Fruit fly (Drosophila melanogaster): ENCODE data around the gene CG31445.

CG31445 gene

DNA sequence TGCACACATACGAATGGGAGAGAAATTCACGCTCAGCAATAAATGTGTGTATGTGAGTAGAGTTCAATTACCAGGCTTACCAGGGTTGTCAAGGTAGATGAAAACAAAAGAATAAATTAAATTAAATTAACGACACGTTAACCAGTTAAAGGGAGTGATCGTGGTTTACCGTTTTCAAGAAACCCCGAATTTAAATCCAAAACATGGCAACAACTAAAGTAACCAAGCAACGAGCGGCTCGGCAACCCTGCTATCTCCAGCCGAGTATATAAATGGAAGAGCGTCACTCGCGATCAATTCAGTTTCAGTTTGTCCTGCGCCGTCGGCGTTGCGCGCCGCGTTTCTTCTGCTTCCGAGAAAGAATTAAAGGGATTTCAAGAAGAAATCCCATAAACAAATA lies 30.4 kb downstream of the CG31445 start:
- TF ChIP-seq CG17801 (GFP tag; optimal IDR thresholded peaks at IDR 0.05; ENCODE audit: partially characterized antibody), result peak; percentile 100

DNA sequence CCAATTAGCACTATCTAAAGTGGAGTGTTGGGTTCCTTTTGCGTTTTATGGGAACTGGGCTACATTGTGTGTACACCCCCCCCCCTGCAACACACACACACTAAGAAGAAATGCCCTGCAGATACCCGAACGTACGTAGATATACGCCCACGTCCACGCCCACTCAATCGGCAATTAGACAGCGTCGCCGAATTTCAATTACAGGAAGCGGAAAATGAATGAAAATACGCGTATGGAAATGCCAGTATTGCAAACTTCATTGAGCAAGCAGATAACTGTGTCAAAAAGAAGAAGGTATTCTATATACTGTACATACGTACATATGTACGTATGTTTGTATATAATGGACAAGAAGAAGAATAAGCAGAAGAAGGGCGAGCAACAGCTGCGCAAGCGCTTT lies 31.2 kb downstream of the CG31445 start:
- TF ChIP-seq CG17801 (GFP tag; optimal IDR thresholded peaks at IDR 0.05; ENCODE audit: partially characterized antibody), result no peak

DNA sequence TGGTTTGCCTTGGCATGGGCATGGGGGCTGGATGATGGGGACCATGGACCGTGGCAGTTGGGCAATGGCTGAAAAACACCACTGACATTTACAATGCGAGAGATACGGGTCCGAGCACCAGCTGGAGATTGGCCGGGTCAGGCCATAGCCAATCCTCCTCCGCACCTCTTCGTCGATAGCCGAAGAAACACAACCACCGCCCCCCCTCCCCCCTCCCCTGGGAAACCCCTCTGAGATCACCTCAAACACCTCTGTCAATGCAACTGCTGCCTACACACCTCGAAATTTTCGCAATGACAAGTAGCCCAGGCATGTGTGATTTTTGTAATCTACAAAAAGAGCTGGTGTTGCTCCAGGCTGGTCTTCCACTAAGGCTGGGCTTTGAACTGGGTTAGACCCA lies 32.1 kb downstream of the CG31445 start:
- no peak for TF ChIP-seq CG17801 (GFP tag; optimal IDR thresholded peaks at IDR 0.05; ENCODE audit: partially characterized antibody)

DNA sequence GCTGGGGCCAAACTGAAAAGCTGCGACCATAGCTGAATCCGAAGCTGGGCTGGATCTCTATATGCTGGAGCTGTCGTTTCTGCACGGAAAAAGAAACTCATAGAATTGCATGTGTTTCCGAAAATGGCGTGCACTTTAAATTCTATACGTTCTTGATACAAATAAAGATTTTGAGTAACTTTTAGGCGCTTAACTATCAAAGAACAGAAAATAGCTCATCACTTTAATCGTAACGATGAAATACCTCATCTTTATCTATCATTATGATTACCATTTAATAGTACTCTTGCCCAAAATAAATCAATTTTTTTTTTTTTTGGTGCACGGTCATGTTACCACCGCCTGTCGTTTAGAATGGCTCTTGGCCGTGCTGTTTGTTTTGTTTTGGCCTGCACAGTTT lies 32.9 kb downstream of the CG31445 start:
- TF ChIP-seq CG17801 (GFP tag; optimal IDR thresholded peaks at IDR 0.05; ENCODE audit: partially characterized antibody), result no peak

DNA sequence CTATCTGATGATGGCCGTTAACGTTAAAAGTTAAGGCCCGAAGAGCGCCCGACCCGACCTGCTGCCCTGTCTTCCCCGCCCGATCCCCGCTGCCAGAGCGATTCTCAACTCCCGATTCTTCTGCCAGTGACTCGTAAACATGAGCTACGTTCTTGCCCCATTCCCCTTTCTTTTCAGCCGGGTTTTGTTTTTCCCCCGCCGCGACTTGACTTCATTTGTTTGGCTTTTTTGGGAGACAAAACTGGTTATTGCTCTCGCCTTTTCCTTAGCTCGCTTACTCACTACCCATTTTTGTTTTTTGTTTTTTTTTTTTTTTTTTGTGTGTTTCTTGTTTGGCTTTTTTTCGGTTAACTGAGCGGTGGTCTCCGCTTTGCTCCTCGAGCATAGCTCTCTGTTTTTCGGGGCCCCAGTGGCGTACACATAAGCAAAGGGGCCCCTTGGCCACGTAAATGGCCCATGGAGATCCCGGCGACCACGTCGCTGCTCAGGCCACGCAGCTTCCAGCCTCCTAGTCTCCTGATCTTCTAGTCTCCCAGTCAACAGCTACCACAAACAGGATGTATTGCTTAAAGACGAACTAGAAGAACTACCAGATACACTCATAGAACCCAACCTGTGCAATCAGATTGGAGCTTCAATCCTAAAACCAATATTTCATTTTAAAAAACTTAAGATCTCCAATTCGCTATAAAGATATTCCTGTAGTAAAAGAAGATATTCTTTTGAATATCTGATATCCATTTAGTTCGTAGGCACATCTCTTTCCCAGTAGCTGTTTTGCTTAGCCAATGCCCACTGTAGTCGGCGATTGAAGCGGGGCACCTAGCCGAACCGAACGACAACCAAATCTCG lies 33.9 kb downstream of the CG31445 start:
- TF ChIP-seq CG17801 (GFP tag; optimal IDR thresholded peaks at IDR 0.05; ENCODE audit: partially characterized antibody), result no peak

DNA sequence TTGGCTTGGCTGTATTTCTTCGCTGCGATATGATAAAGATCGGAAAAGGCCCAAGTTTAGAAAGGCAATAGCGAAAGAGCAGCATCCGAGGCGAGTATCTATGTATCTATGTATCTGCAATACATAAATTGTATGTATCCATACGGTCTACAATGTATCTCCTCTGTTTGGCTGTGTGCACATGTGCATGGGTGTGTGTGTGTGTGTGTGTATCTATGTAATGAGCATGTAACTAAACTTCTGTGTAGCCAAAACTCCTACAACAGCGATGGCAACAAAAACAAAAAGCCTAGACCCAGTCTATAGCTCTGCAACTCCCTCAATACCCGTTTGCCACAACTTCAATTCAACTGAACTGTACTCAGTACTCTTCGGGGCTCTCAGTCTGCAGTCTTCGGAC lies 34.5 kb downstream of the CG31445 start:
- TF ChIP-seq CG17801 (GFP tag; optimal IDR thresholded peaks at IDR 0.05; ENCODE audit: partially characterized antibody), result no peak

DNA sequence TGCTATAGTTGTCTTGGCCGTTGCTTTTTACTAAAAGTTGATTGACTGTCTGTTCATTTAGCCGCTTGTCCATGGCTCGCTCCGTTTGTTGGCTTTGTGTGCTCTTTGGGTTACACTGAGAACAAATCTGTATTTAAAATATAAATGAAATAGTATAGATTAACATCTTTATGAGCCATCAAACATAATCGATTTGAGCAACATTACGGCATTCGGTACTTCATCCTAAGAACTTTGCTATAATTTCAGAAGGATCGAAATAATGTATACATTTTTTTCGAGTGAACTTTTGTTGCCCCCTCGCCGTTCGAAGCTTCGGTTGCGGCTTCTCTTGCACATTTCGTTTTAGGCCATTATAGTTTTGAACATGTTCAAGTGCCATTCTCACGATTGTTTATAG lies 36.6 kb downstream of the CG31445 start:
- peak; percentile 45 for TF ChIP-seq CG17801 (GFP tag; optimal IDR thresholded peaks at IDR 0.05; ENCODE audit: partially characterized antibody)

DNA sequence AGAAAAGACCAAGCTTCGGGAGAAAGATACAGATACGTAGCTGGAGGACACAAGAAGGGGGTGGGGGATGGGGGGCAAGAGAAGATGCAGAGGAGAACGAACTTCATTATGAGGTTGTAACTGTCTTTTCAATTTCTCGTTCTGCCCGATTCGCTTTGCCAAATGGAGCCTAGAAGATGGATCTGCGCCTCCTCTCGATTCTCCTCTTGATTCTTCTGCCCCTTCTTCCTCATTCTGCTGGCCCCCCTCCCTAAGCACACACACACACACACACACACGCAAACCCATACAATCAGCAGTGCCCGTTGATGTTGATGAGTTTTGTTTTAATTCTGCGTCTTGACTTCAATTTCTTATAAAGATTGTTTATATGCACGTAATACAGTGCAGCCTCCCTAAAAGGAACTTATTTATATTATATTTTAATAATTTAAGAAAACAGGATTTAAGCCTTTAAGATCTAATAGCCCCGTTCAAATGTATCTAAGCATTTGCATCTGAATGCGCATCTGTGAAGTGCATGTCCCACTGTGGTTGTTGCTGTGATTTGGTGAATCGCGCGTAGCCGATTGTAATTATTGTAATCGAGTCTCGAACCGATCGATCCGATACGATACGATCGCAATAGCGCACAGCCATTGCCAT lies 37.5 kb downstream of the CG31445 start:
- peak; percentile 73 for TF ChIP-seq CG17801 (GFP tag; optimal IDR thresholded peaks at IDR 0.05; ENCODE audit: partially characterized antibody)

DNA sequence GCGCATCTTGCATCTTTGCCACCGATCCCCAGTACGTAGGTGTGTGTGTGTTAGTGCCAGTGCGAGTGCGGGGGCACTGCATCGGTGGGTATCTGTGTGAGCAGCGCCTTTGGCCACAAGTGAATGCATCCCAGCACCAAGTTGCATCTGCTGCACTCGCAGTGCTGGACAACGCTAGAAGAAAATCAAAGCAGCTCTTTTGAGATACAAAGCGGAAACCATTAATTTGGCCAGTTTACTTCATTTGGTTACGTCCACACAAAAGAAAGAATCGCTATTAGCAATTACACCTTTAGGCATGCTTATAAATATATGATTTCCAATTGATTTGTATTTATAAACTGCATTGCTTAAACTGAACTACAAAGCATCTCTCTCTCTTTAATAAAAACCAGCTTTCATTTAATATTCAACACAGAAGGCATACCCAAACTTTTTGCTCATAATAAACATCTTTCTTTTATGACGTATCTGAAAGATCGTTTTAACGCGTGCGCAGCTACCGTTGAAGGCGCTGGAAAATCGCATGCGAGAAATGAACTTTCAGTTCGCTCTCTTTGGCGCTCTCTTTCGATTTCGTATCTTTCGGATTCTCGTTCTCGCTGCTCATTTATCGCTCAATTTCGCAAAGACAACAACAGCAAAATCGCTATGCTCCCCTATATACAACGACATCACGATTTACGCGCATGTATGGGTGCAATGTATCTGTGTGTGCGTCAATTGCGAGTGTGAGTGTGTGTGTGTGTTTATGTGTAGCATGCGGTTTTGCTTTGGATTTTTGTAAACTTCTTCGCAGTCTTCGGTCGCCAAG lies 38.2 kb downstream of the CG31445 start:
- TF ChIP-seq CG17801 (GFP tag; optimal IDR thresholded peaks at IDR 0.05; ENCODE audit: partially characterized antibody), result no peak

DNA sequence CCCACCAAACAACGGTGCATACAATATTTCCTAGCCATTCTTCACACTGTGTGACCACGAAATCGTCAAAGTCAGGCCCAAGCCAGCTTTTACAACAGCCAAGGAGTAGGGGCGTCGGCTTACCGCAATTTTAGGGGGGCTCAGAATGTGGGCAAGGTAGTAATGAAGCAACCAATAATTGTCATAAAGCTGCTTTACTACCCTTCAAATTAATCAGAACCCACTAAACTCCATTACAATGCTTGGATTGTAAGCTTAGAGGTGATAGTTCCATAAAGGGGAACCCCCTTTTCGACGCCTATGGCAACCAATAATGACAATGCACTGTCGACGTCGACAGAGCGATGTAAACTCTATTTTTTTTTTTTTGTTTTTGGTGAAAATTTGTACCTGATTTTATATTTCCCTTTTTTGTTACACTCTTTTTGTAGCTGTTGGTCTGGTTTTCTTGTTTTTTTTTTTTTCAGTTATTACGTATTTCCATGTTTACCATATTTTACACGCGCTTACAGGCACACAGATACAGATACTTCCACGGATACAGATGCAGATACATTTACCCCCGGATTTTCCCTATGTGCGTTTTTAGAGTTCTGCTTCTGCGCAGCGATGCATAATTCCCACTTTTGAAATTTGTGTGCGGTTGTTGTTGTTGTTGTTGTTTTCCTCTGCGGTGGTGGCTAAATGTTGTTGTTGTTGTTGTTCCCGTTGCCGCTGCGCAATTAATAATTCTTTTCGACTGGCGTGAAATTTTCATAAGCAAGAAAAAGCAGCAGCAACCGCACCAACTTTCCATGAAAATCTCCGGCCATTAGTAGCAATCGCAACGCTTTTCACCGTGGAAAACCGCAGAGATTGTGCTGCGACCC lies 39.8 kb downstream of the CG31445 start:
- TF ChIP-seq CG17801 (GFP tag; optimal IDR thresholded peaks at IDR 0.05; ENCODE audit: partially characterized antibody), result no peak

DNA sequence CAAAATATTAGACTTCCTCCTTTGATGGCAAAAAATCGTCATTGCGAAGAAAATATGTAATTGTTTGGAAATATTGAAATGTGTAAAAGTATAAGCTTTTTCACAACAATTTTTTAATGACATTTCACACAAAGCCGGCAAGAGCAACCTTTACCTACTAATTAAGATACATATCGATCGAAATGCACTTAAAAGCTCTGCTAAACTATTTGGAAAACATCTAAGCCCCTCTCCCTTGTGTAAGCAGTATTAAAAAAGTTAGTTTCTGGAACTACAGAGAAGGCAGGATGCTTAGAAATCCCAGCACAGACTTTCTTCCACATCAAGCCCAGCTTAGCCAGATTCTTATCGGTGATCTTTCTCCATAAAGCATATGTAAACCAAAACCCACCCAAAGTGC lies 40.6 kb downstream of the CG31445 start, which contains the start of gene Cyt-c1L:
Gene Cyt-c1L, minus strand, starts transcription at position 101 of the 400 bp plus-strand sequence.
- no peak for TF ChIP-seq CG17801 (GFP tag; optimal IDR thresholded peaks at IDR 0.05; ENCODE audit: partially characterized antibody)

DNA sequence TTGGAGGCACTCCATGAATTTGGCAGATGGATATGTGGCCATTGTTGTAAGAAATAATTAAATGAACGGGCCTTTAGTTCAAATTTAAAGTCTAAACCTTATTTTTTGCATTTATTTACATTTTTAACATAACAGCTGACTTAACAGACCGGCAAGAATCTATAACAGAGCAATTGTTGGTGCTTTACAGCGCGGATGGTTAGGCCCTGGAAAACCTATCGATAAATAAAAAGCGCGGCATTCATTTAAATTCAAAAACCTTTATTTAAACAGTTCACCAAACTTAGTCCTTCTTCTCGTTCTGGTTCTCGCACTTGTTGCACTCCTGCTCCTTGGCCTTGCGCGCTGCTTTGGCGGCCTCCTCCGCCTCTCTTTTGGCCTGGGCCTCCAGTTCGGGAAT lies 42.2 kb downstream of the CG31445 start, which contains the start of gene Mesh1:
Gene Mesh1, minus strand, starts transcription at position 108 of the 400 bp plus-strand sequence.
- no peak for TF ChIP-seq CG17801 (GFP tag; optimal IDR thresholded peaks at IDR 0.05; ENCODE audit: partially characterized antibody)

DNA sequence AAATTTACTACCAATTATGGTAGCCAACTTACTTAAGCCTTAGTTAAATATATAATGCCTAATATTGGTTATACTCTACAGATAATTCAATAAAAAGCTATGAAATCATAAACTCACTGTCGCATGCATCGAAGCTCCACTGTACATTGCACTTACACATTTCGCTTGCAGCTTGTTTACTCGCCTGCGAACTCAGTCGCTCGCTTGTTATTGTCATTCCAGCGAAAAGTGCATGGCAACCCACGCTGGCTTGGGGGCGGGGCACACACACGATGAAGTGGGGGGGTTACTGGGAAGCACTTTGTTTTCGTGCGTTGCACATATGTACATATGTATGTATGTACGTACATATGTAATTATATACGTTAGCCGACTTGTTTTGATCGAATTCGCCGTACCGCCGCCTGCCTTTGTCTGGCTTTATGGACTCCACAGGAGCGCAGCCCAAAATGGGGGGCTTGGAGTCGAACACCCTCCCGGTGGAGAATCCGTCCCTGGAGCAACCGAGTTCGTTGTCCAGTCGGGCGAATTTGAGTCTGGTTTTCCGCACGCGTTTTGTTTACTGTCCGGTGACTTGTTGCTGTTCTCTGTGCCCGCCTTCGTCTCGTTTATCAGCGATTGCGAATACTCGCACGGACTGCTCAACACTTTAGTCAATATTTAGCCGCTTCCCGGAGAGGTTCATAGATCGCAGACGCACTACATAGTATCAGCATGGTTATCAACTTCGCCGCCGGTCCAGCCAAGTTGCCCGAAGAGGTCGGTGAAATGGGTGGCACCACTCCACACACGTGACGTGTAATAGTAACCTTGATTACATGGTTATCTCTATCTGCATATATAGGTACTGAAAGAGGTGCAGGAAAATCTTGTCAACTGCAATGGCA lies 44.6 kb downstream of the CG31445 start, which contains the start of gene CG11899:
Gene CG11899, plus strand, starts transcription at position 648 of the 887 bp plus-strand sequence.
- TF ChIP-seq CG17801 (GFP tag; optimal IDR thresholded peaks at IDR 0.05; ENCODE audit: partially characterized antibody), result peak; percentile 61
